Fruit fly (Drosophila melanogaster) S2 (cell line): ENCODE results near the gene Task6.

ENCODE experiments used
- CG8478 ChIP-seq: fragments of >200 bp; optimal IDR thresholded peaks from 2 replicates; lab custom pipeline; 2018
- CTCF ChIP-seq, 2 experiments: fragments of >200 bp; optimal IDR thresholded peaks; 2 replicates each; lab custom pipeline; 2018

dm6 chr3R:13720798-13721197, 46.5 kb upstream of the Task6 start:
- TF ChIP-seq CTCF (optimal IDR thresholded peaks at IDR 0.05; lab: Kevin White, UChicago), result no peak
- no peak for TF ChIP-seq CG8478 (lab: Kevin White, UChicago)
